Fruit fly (Drosophila melanogaster) whole organism, pupa: ENCODE data around the gene Cdc5.

Experiments used
- CG10348 ChIP-seq: fragments of 200-800 bp; sonication (Bioruptor generic); IDR thresholded peaks from 2 replicates; pipeline ENCODE4 v1.3.6; 2022; ENCODE audit warnings: missing biosample characterization, missing genetic modification characterization
- CG12605 ChIP-seq: fragments of 200-800 bp; sonication (Bioruptor generic); IDR thresholded peaks from 2 replicates; pipeline ENCODE4 v1.3.6; 2022; ENCODE audit warnings: missing biosample characterization, missing genetic modification characterization
- CG13204 ChIP-seq: fragments of 200-800 bp; sonication (Bioruptor generic); optimal IDR thresholded peaks from 2 replicates; lab custom pipeline; 2018; ENCODE audit warnings: missing biosample characterization, mild to moderate bottlenecking, missing genetic modification characterization, moderate library complexity
- CG14655 ChIP-seq: fragments of 200-800 bp; sonication (Bioruptor generic); optimal IDR thresholded peaks from 3 replicates; lab custom pipeline; 2017; ENCODE audit warnings: mild to moderate bottlenecking, missing biosample characterization, missing genetic modification reagents, missing genetic modification characterization
- CG15710 ChIP-seq: fragments of 200-800 bp; sonication (Bioruptor generic); optimal IDR thresholded peaks from 2 replicates; lab custom pipeline; 2018; ENCODE audit warnings: missing biosample characterization, mild to moderate bottlenecking, missing genetic modification characterization, moderate library complexity
- CG17806 ChIP-seq: fragments of 200-800 bp; sonication (Bioruptor generic); optimal IDR thresholded peaks from 2 replicates; lab custom pipeline; 2018; ENCODE audit warnings: missing biosample characterization, mild to moderate bottlenecking, missing genetic modification characterization, moderate library complexity
- CG32121 ChIP-seq: fragments of 200-800 bp; sonication (Bioruptor generic); IDR thresholded peaks from 2 replicates; pipeline ENCODE4 v1.3.6; 2022; ENCODE audit warnings: missing biosample characterization, missing genetic modification characterization
- CG34367 ChIP-seq: fragments of 200-800 bp; sonication (Bioruptor generic); optimal IDR thresholded peaks from 2 replicates; lab custom pipeline; 2018; ENCODE audit warnings: missing biosample characterization, mild to moderate bottlenecking, missing genetic modification characterization
- CG4496 ChIP-seq: fragments of 200-800 bp; sonication (Bioruptor generic); IDR thresholded peaks from 3 replicates; pipeline ENCODE4 v1.3.6; 2022; ENCODE audit warnings: missing biosample characterization, missing genetic modification characterization
- CG8159 ChIP-seq: fragments of 200-800 bp; sonication (Bioruptor generic); optimal IDR thresholded peaks from 3 replicates; lab custom pipeline; 2018; ENCODE audit warnings: missing biosample characterization, mild to moderate bottlenecking, missing genetic modification characterization, moderate library complexity
- CG8301 ChIP-seq: fragments of 200-800 bp; sonication (Bioruptor generic); optimal IDR thresholded peaks from 2 replicates; lab custom pipeline; 2018; ENCODE audit warnings: missing biosample characterization, mild to moderate bottlenecking, missing genetic modification characterization
- CG9948 ChIP-seq: fragments of 200-800 bp; sonication (Bioruptor generic); optimal IDR thresholded peaks from 2 replicates; lab custom pipeline; 2018; ENCODE audit warnings: missing biosample characterization, mild to moderate bottlenecking, missing genetic modification characterization, moderate library complexity
- D1 ChIP-seq: fragments of 200-800 bp; sonication (Bioruptor generic); optimal IDR thresholded peaks from 2 replicates; lab custom pipeline; 2018; ENCODE audit warnings: missing biosample characterization, mild to moderate bottlenecking, missing genetic modification characterization, moderate library complexity
- EcR ChIP-seq: fragments of 200-800 bp; sonication (Bioruptor generic); optimal IDR thresholded peaks from 3 replicates; lab custom pipeline; 2019; ENCODE audit warnings: missing biosample characterization, missing genetic modification characterization, mild to moderate bottlenecking, moderate library complexity, missing genetic modification reagents
- Ets98B ChIP-seq: fragments of 200-800 bp; sonication (Bioruptor generic); IDR thresholded peaks from 2 replicates; pipeline ENCODE4 v1.3.6; 2022; ENCODE audit warnings: missing biosample characterization, missing genetic modification characterization
- Pif1A ChIP-seq: fragments of 200-800 bp; sonication (Bioruptor generic); optimal IDR thresholded peaks from 3 replicates; lab custom pipeline; 2016; ENCODE audit warnings: missing biosample characterization, missing genetic modification characterization
- Pif1B ChIP-seq: fragments of 200-800 bp; sonication (Bioruptor generic); optimal IDR thresholded peaks from 3 replicates; lab custom pipeline; 2016; ENCODE audit warnings: missing biosample characterization, missing genetic modification characterization
- Snoo ChIP-seq: fragments of 200-800 bp; sonication (Bioruptor generic); optimal IDR thresholded peaks from 3 replicates; lab custom pipeline; 2017; ENCODE audit warnings: missing biosample characterization, mild to moderate bottlenecking, missing genetic modification characterization, inconsistent platforms
- fd96Ca ChIP-seq: fragments of 200-800 bp; sonication (Bioruptor generic); IDR thresholded peaks from 3 replicates; pipeline ENCODE4 v1.3.6; 2022; ENCODE audit warnings: missing biosample characterization, missing genetic modification characterization
- gl ChIP-seq: fragments of 200-800 bp; sonication (Bioruptor generic); optimal IDR thresholded peaks from 2 replicates; lab custom pipeline; 2018; ENCODE audit warnings: missing biosample characterization, mild to moderate bottlenecking, missing genetic modification characterization
- rn ChIP-seq: fragments of 200-800 bp; sonication (Bioruptor generic); IDR thresholded peaks from 2 replicates; pipeline ENCODE4 v1.3.6; 2022; ENCODE audit warnings: missing biosample characterization, missing genetic modification characterization

Gene Cdc5

dm6 chr3L:338116-338515, 23.1 kb downstream of the Cdc5 start:
- TF ChIP-seq EcR (GFP tag; lab: Kevin White, UChicago) (peak; percentile 17), CG8159 (tag; lab: Kevin White, UChicago) (no peak)

dm6 chr3L:337148-337547, 24.0 kb downstream of the Cdc5 start:
- no peak for TF ChIP-seq CG32121 (GFP tag; lab: Robert Waterston, UW)
- no peak for TF ChIP-seq CG8159 (tag; lab: Kevin White, UChicago)
- TF ChIP-seq rn (GFP tag; lab: Robert Waterston, UW), result no peak
- no peak for TF ChIP-seq CG14655
- TF ChIP-seq CG9948, result no peak
- TF ChIP-seq CG15710 (tag; lab: Kevin White, UChicago), result no peak
- no peak for TF ChIP-seq CG10348 (GFP tag; lab: Robert Waterston, UW)
- TF ChIP-seq Pif1B (GFP tag; lab: Kevin White, UChicago), result no peak
- no peak for TF ChIP-seq EcR (GFP tag; lab: Kevin White, UChicago)
- TF ChIP-seq fd96Ca (GFP tag; lab: Robert Waterston, UW), result no peak
- no peak for TF ChIP-seq CG13204 (GFP tag; lab: Kevin White, UChicago)
- no peak for TF ChIP-seq gl (tag; lab: Kevin White, UChicago)
- TF ChIP-seq CG8301 (tag; lab: Kevin White, UChicago), result no peak
- TF ChIP-seq Pif1A (GFP tag; lab: Kevin White, UChicago), result no peak
- no peak for TF ChIP-seq Snoo (tag; lab: Kevin White, UChicago)
- no peak for TF ChIP-seq CG12605 (GFP tag; lab: Robert Waterston, UW)

- TF ChIP-seq fd96Ca (GFP tag; lab: Robert Waterston, UW) (no peak), Ets98B (GFP tag; lab: Robert Waterston, UW) (peak; percentile 52; the same call in 1 of the 2 replicates), CG14655 (no peak), CG4496 (GFP tag; lab: Robert Waterston, UW) (peak; percentile 15; the same call in 1 of the 3 replicates)
Observed at dm6 chr3L:331842-332802, 29.1 kb downstream of the Cdc5 start, which contains the start of gene mthl9. mthl9 (minus strand) TSS chr3L:332309.

- no peak for TF ChIP-seq CG4496 (GFP tag; lab: Robert Waterston, UW)
- TF ChIP-seq CG14655, result no peak
- TF ChIP-seq D1 (tag; lab: Kevin White, UChicago), result no peak
- no peak for TF ChIP-seq CG9948
- TF ChIP-seq CG34367, result no peak
- TF ChIP-seq CG8159 (tag; lab: Kevin White, UChicago), result no peak
- TF ChIP-seq, all 21 proteins: peak for 0
Observed at dm6 chr3L:329153-329698, 32.0 kb downstream of the Cdc5 start.

dm6 chr3L:327833-328232, 33.4 kb downstream of the Cdc5 start, which contains the start of the genes Atac3 and Ptpmeg:
Atac3 (minus strand) TSS chr3L:327992.
Ptpmeg (plus strand) TSS chr3L:328097.
- TF ChIP-seq CG15710 (tag; lab: Kevin White, UChicago) (no peak), CG34367 (no peak)

- TF ChIP-seq Snoo (tag; lab: Kevin White, UChicago), result no peak
- no peak for TF ChIP-seq CG13204 (GFP tag; lab: Kevin White, UChicago)
- no peak for TF ChIP-seq Pif1B (GFP tag; lab: Kevin White, UChicago)
- no peak for TF ChIP-seq gl (tag; lab: Kevin White, UChicago)
- TF ChIP-seq CG17806 (tag; lab: Kevin White, UChicago), result no peak
- TF ChIP-seq CG12605 (GFP tag; lab: Robert Waterston, UW), result no peak
- no peak for TF ChIP-seq CG34367
- TF ChIP-seq CG4496 (GFP tag; lab: Robert Waterston, UW), result no peak
- TF ChIP-seq, all 21 proteins: peak for 0
Observed at dm6 chr3L:324486-324885, 36.7 kb downstream of the Cdc5 start, which contains the start of gene CG32344. CG32344 (minus strand) TSS chr3L:324720.

dm6 chr3L:321495-321894, 39.7 kb downstream of the Cdc5 start:
- no peak for TF ChIP-seq CG14655
- TF ChIP-seq CG12605 (GFP tag; lab: Robert Waterston, UW), result no peak
- TF ChIP-seq gl (tag; lab: Kevin White, UChicago), result no peak
- TF ChIP-seq CG9948, result no peak
- no peak for TF ChIP-seq CG34367
- no peak for TF ChIP-seq D1 (tag; lab: Kevin White, UChicago)
- no peak for TF ChIP-seq CG17806 (tag; lab: Kevin White, UChicago)
- TF ChIP-seq, all 21 proteins: peak for 0
